Worm (Caenorhabditis elegans) whole organism, young adult: ENCODE results near the gene fem-1.

Experiments
- B0336.3 ChIP-seq: fragments of 200-800 bp; sonication (Bioruptor generic); IDR thresholded peaks from 2 replicates; pipeline ENCODE4 v1.3.6; 2022; ENCODE audit warnings: missing genetic modification characterization, missing compliant biosample characterization
- F10E7.11 ChIP-seq: sonication (generic microtip); optimal IDR thresholded peaks from 2 replicates; lab custom pipeline; 2017; ENCODE audit warnings: mild to moderate bottlenecking, missing genetic modification characterization, moderate library complexity, missing compliant biosample characterization
- F33H1.4 ChIP-seq: fragments of 200-800 bp; sonication (Bioruptor generic); IDR thresholded peaks from 2 replicates; pipeline ENCODE4 v1.3.6; 2022; ENCODE audit warnings: missing genetic modification reagents, missing genetic modification characterization, missing compliant biosample characterization
- F39B2.1 ChIP-seq: fragments of 200-800 bp; sonication (Bioruptor generic); IDR thresholded peaks from 2 replicates; pipeline ENCODE4 v1.3.6; 2022; ENCODE audit warnings: missing genetic modification reagents, missing genetic modification characterization, missing compliant biosample characterization
- F49E8.2 ChIP-seq: sonication (generic microtip); optimal IDR thresholded peaks from 3 replicates; lab custom pipeline; 2017; ENCODE audit warnings: missing genetic modification characterization, mild to moderate bottlenecking, missing compliant biosample characterization, antibody characterized with exemption, moderate library complexity; ENCODE audit not compliant: insufficient read depth
- F52B5.7 ChIP-seq: sonication (generic microtip); optimal IDR thresholded peaks from 2 replicates; lab custom pipeline; 2016; ENCODE audit warnings: mild to moderate bottlenecking, missing genetic modification characterization, missing compliant biosample characterization
- F57A8.1 ChIP-seq: fragments of 200-800 bp; sonication (Bioruptor generic); optimal IDR thresholded peaks from 2 replicates; lab custom pipeline; 2018; ENCODE audit warnings: mild to moderate bottlenecking, missing genetic modification characterization, moderate library complexity, missing compliant biosample characterization
- F57C9.4 ChIP-seq: sonication (generic microtip); optimal IDR thresholded peaks from 2 replicates; lab custom pipeline; 2017; ENCODE audit warnings: mild to moderate bottlenecking, missing genetic modification characterization, missing compliant biosample characterization
- K12H6.12 ChIP-seq: fragments of 200-800 bp; sonication (Bioruptor generic); optimal IDR thresholded peaks from 2 replicates; lab custom pipeline; 2018; ENCODE audit warnings: mild to moderate bottlenecking, missing genetic modification characterization, missing compliant biosample characterization
- Y53F4B.3 ChIP-seq: fragments of 200-800 bp; sonication (Bioruptor generic); IDR thresholded peaks from 2 replicates; pipeline ENCODE4 v1.3.6; 2022; ENCODE audit warnings: missing genetic modification reagents, missing genetic modification characterization, missing compliant biosample characterization
- Y53G8AR.9 ChIP-seq: fragments of 200-800 bp; sonication (Bioruptor generic); conservative IDR thresholded peaks from 2 replicates; pipeline ENCODE4 v1.3.6; 2022; ENCODE audit warnings: missing genetic modification reagents, missing genetic modification characterization, missing compliant biosample characterization
- Y79H2A.3 ChIP-seq: fragments of 200-800 bp; sonication (Bioruptor generic); conservative IDR thresholded peaks from 2 replicates; pipeline ENCODE4 v1.3.6; 2022; ENCODE audit warnings: missing genetic modification reagents, missing genetic modification characterization, missing compliant biosample characterization
- Y95B8A.8 ChIP-seq: fragments of 200-800 bp; sonication (Bioruptor generic); IDR thresholded peaks from 2 replicates; pipeline ENCODE4 v1.3.6; 2022; ENCODE audit warnings: missing genetic modification reagents, missing genetic modification characterization, missing compliant biosample characterization
- ZK185.1 ChIP-seq: sonication (generic microtip); optimal IDR thresholded peaks from 2 replicates; lab custom pipeline; 2016; ENCODE audit warnings: mild to moderate bottlenecking, missing genetic modification characterization, missing compliant biosample characterization; ENCODE audit not compliant: poor library complexity, severe bottlenecking
- akir-1 ChIP-seq: fragments of 200-800 bp; sonication (Bioruptor generic); optimal IDR thresholded peaks from 2 replicates; lab custom pipeline; 2018; ENCODE audit warnings: mild to moderate bottlenecking, missing genetic modification characterization, moderate library complexity, missing compliant biosample characterization
- ama-1 ChIP-seq, 3 experiments: fragments of 150-350 bp in 1 of 3; sonication (generic microtip) in 2 of 3; optimal IDR thresholded peaks; 2 replicates each; lab custom pipeline; 2014 to 2018; ENCODE audit warnings: missing biosample characterization in 2 of 3, missing genetic modification characterization in 2 of 3, missing genetic modification reagents in 2 of 3
- aptf-2 ChIP-seq: fragments of 200-800 bp; sonication (Bioruptor generic); conservative IDR thresholded peaks from 2 replicates; pipeline ENCODE4 v1.3.6; 2022; ENCODE audit warnings: missing genetic modification reagents, missing genetic modification characterization, missing compliant biosample characterization
- attf-3 ChIP-seq: fragments of 200-800 bp; sonication (Bioruptor generic); conservative IDR thresholded peaks from 2 replicates; pipeline ENCODE4 v1.3.6; 2022; ENCODE audit warnings: missing genetic modification reagents, missing genetic modification characterization, missing compliant biosample characterization
- attf-5 ChIP-seq: fragments of 200-800 bp; sonication (Bioruptor generic); optimal IDR thresholded peaks from 2 replicates; lab custom pipeline; 2018; ENCODE audit warnings: mild to moderate bottlenecking, missing genetic modification characterization, missing compliant biosample characterization
- bed-2 ChIP-seq: fragments of 200-800 bp; sonication (Bioruptor generic); IDR thresholded peaks from 2 replicates; pipeline ENCODE4 v1.3.6; 2022; ENCODE audit warnings: missing genetic modification reagents, missing genetic modification characterization, missing compliant biosample characterization
- cebp-2 ChIP-seq: fragments of 200-800 bp; sonication (Bioruptor generic); IDR thresholded peaks from 2 replicates; pipeline ENCODE4 v1.3.6; 2022; ENCODE audit warnings: missing genetic modification characterization, missing compliant biosample characterization
- ceh-27 ChIP-seq: fragments of 200-800 bp; sonication (Bioruptor generic); optimal IDR thresholded peaks from 2 replicates; lab custom pipeline; 2018; ENCODE audit warnings: mild to moderate bottlenecking, missing genetic modification characterization, moderate library complexity, missing compliant biosample characterization
- ceh-79 ChIP-seq: sonication (generic microtip); optimal IDR thresholded peaks from 2 replicates; lab custom pipeline; 2017; ENCODE audit warnings: mild to moderate bottlenecking, missing genetic modification characterization, missing compliant biosample characterization
- chd-7 ChIP-seq: sonication (generic microtip); optimal IDR thresholded peaks from 2 replicates; lab custom pipeline; 2016; ENCODE audit warnings: mild to moderate bottlenecking, missing genetic modification characterization, moderate library complexity, missing compliant biosample characterization
- dox-1 ChIP-seq: fragments of 200-800 bp; sonication (Bioruptor generic); IDR thresholded peaks from 2 replicates; pipeline ENCODE4 v1.3.6; 2022; ENCODE audit warnings: missing genetic modification reagents, missing genetic modification characterization, missing compliant biosample characterization
- egl-18 ChIP-seq: fragments of 200-800 bp; sonication (Bioruptor generic); IDR thresholded peaks from 2 replicates; pipeline ENCODE4 v1.3.6; 2022; ENCODE audit warnings: missing genetic modification reagents, missing genetic modification characterization, missing compliant biosample characterization
- egl-44 ChIP-seq: fragments of 200-800 bp; sonication (Bioruptor generic); IDR thresholded peaks from 2 replicates; pipeline ENCODE4 v1.3.6; 2022; ENCODE audit warnings: missing genetic modification reagents, missing genetic modification characterization, missing compliant biosample characterization
- fkh-3 ChIP-seq: sonication (generic microtip); optimal IDR thresholded peaks from 2 replicates; lab custom pipeline; 2016; ENCODE audit warnings: mild to moderate bottlenecking, missing genetic modification characterization, missing compliant biosample characterization
- him-1 ChIP-seq: sonication (generic microtip); optimal IDR thresholded peaks from 2 replicates; lab custom pipeline; 2016; ENCODE audit warnings: missing genotype, missing genetic modification reagents, missing genetic modification characterization, missing compliant biosample characterization
- hlh-12 ChIP-seq: sonication (generic microtip); optimal IDR thresholded peaks from 2 replicates; lab custom pipeline; 2016; ENCODE audit warnings: missing genetic modification characterization, missing compliant biosample characterization
- hlh-26 ChIP-seq: fragments of 200-800 bp; sonication (Bioruptor generic); conservative IDR thresholded peaks from 2 replicates; pipeline ENCODE4 v1.3.6; 2022; ENCODE audit warnings: missing genetic modification reagents, missing genetic modification characterization, missing compliant biosample characterization
- mcd-1 ChIP-seq: fragments of 200-800 bp; sonication (Bioruptor generic); IDR thresholded peaks from 2 replicates; pipeline ENCODE4 v1.3.6; 2022; ENCODE audit warnings: missing genetic modification reagents, missing genetic modification characterization, missing compliant biosample characterization
- mel-28 ChIP-seq: sonication (generic microtip); optimal IDR thresholded peaks from 2 replicates; lab custom pipeline; 2016; ENCODE audit warnings: borderline replicate concordance, mild to moderate bottlenecking, missing genetic modification characterization, missing compliant biosample characterization
- nfya-1 ChIP-seq: sonication (generic microtip); optimal IDR thresholded peaks from 2 replicates; lab custom pipeline; 2017; ENCODE audit warnings: antibody characterized with exemption, missing compliant biosample characterization, missing genetic modification characterization, borderline replicate concordance; ENCODE audit not compliant: insufficient read depth
- nhr-27 ChIP-seq: fragments of 200-800 bp; sonication (Bioruptor generic); optimal IDR thresholded peaks from 2 replicates; lab custom pipeline; 2018; ENCODE audit warnings: mild to moderate bottlenecking, missing genetic modification characterization, moderate library complexity, missing compliant biosample characterization
- nhr-80 ChIP-seq: sonication (generic microtip); optimal IDR thresholded peaks from 2 replicates; lab custom pipeline; 2016; ENCODE audit warnings: missing genetic modification characterization, missing compliant biosample characterization
- nhr-90 ChIP-seq: sonication (generic microtip); optimal IDR thresholded peaks from 2 replicates; lab custom pipeline; 2016; ENCODE audit warnings: missing genotype, mild to moderate bottlenecking, missing genetic modification characterization, missing compliant biosample characterization
- rcor-1 ChIP-seq: fragments of 200-800 bp; sonication (Bioruptor generic); IDR thresholded peaks from 2 replicates; pipeline ENCODE4 v1.3.6; 2022; ENCODE audit warnings: missing genetic modification reagents, missing genetic modification characterization, missing compliant biosample characterization
- rec-8 ChIP-seq, 2 experiments: sonication (generic microtip); optimal IDR thresholded peaks; 2 replicates each; lab custom pipeline; 2016; ENCODE audit warnings: mild to moderate bottlenecking in 2 of 2, missing genetic modification characterization in 2 of 2, missing genetic modification reagents in 2 of 2, missing genotype in 2 of 2, missing biosample characterization in 1 of 2, missing compliant biosample characterization in 1 of 2, moderate library complexity in 1 of 2
- sdz-38 ChIP-seq: sonication (generic microtip); optimal IDR thresholded peaks from 2 replicates; lab custom pipeline; 2016; ENCODE audit warnings: missing genotype, missing genetic modification characterization, missing compliant biosample characterization
- snpc-3.4 ChIP-seq: sonication (generic microtip); optimal IDR thresholded peaks from 2 replicates; lab custom pipeline; 2017; ENCODE audit warnings: missing genetic modification characterization, mild to moderate bottlenecking, missing compliant biosample characterization, antibody characterized with exemption, moderate library complexity, missing genotype, missing genetic modification reagents
- snpc-4 ChIP-seq, 5 experiments: fragments of 150-350 bp in 1 of 5; sonication (generic microtip) in 4 of 5; optimal IDR thresholded peaks; 2 replicates each; lab custom pipeline; 2014 to 2018; ENCODE audit warnings: missing genetic modification characterization in 5 of 5, missing biosample characterization in 3 of 5, antibody characterized with exemption in 2 of 5, mild to moderate bottlenecking in 2 of 5, missing compliant biosample characterization in 2 of 5, missing genotype in 2 of 5, moderate library complexity in 2 of 5, missing genetic modification reagents in 1 of 5
- tlf-1 ChIP-seq: fragments of 200-800 bp; sonication (Bioruptor generic); optimal IDR thresholded peaks from 2 replicates; lab custom pipeline; 2018; ENCODE audit warnings: mild to moderate bottlenecking, missing genetic modification characterization, missing compliant biosample characterization
- unc-130 ChIP-seq: sonication (generic microtip); optimal IDR thresholded peaks from 2 replicates; lab custom pipeline; 2016; ENCODE audit warnings: missing genetic modification reagents, missing genetic modification characterization, missing compliant biosample characterization
- ztf-22 ChIP-seq: fragments of 200-800 bp; sonication (Bioruptor generic); optimal IDR thresholded peaks from 2 replicates; lab custom pipeline; 2018; ENCODE audit warnings: mild to moderate bottlenecking, missing genetic modification characterization, moderate library complexity, missing compliant biosample characterization
- ztf-28 ChIP-seq: fragments of 200-800 bp; sonication (Bioruptor generic); IDR thresholded peaks from 2 replicates; pipeline ENCODE4 v1.3.6; 2022; ENCODE audit warnings: missing genetic modification reagents, missing genetic modification characterization, missing compliant biosample characterization
- ztf-3 ChIP-seq: fragments of 200-800 bp; sonication (Bioruptor generic); optimal IDR thresholded peaks from 2 replicates; lab custom pipeline; 2018; ENCODE audit warnings: mild to moderate bottlenecking, missing genetic modification characterization, missing compliant biosample characterization

The fem-1 gene

ce11 chrIV:5541285-5541684 lies 3.5 kb upstream of the fem-1 start, which contains the start of gene tebp-2 (continued):
- peak; percentile 82 for TF ChIP-seq B0336.3 (GFP tag; lab: Robert Waterston, UW)
- TF ChIP-seq cebp-2 (GFP tag; lab: Robert Waterston, UW): no peak
- TF ChIP-seq akir-1: no peak
- no peak for TF ChIP-seq ceh-27 (GFP tag; lab: Kevin White, UChicago)
- no peak for TF ChIP-seq ama-1 (optimal IDR thresholded peaks at IDR 0.05; lab: Kevin White, UChicago)
- TF ChIP-seq ama-1 (GFP tag; optimal IDR thresholded peaks at IDR 0.05; lab: Kevin White, UChicago): no peak
- peak; percentile 43 for TF ChIP-seq fkh-3 (tag; lab: Kevin White, UChicago)
- peak; percentile 68 for TF ChIP-seq tlf-1
- no peak for TF ChIP-seq ztf-28 (GFP tag; lab: Robert Waterston, UW)
- TF ChIP-seq snpc-3.4 (tag; lab: Kevin White, UChicago): peak; percentile 90
- no peak for TF ChIP-seq egl-44 (GFP tag; lab: Robert Waterston, UW)
- TF ChIP-seq rcor-1 (GFP tag; lab: Robert Waterston, UW): no peak; the same call in 1 of the 2 replicates
- TF ChIP-seq ZK185.1 (tag; lab: Kevin White, UChicago): no peak
- no peak for TF ChIP-seq nfya-1 (tag; lab: Kevin White, UChicago)
- TF ChIP-seq mcd-1 (GFP tag; lab: Robert Waterston, UW): peak; percentile 62
- peak; percentile 57 for TF ChIP-seq F52B5.7 (tag; lab: Kevin White, UChicago)
- 0 out of 2 replicates have a peak, but pooled peaks have one; percentile 34 for TF ChIP-seq aptf-2 (GFP tag; lab: Robert Waterston, UW)
- no peak for TF ChIP-seq sdz-38
- no peak for TF ChIP-seq nhr-27
- TF ChIP-seq F10E7.11 (tag; lab: Kevin White, UChicago): no peak
- peak; percentile 64 for TF ChIP-seq F33H1.4
- no peak for TF ChIP-seq hlh-26
- 0 out of 2 replicates have a peak, but pooled peaks have one; percentile 41 for TF ChIP-seq attf-3 (GFP tag; lab: Robert Waterston, UW)
- peak; percentile 69 for TF ChIP-seq snpc-4 (GFP tag; optimal IDR thresholded peaks at IDR 0.05; lab: Kevin White, UChicago)
- peak; percentile 65 to 93 (median 88) for TF ChIP-seq snpc-4 (tag; optimal IDR thresholded peaks at IDR 0.05; lab: Kevin White, UChicago)
- TF ChIP-seq unc-130: peak; percentile 30
- TF ChIP-seq egl-18: no peak
- peak; percentile 83 for TF ChIP-seq F57C9.4 (tag; lab: Kevin White, UChicago)
- TF ChIP-seq him-1 (tag; lab: Kevin White, UChicago): peak; percentile 58
- TF ChIP-seq chd-7 (tag; lab: Kevin White, UChicago): no peak
- TF ChIP-seq ztf-22: no peak
- no peak for TF ChIP-seq Y53F4B.3 (GFP tag; lab: Robert Waterston, UW)
- no peak for TF ChIP-seq Y95B8A.8 (GFP tag; lab: Robert Waterston, UW)
- peak; percentile 79 for TF ChIP-seq F49E8.2
- no peak for TF ChIP-seq hlh-12 (tag; lab: Kevin White, UChicago)
- TF ChIP-seq bed-2 (GFP tag; lab: Robert Waterston, UW): no peak
- TF ChIP-seq Y79H2A.3 (GFP tag; lab: Robert Waterston, UW): 0 out of 2 replicates have a peak, but pooled peaks have one; percentile 39
- no peak for TF ChIP-seq F39B2.1 (GFP tag; lab: Robert Waterston, UW)
- TF ChIP-seq K12H6.12 (tag; lab: Kevin White, UChicago): no peak
- TF ChIP-seq F57A8.1 (GFP tag; lab: Kevin White, UChicago): no peak
- TF ChIP-seq Y53G8AR.9 (GFP tag; lab: Robert Waterston, UW): peak; percentile 39; the same call in 1 of the 2 replicates
- no peak for TF ChIP-seq ztf-3 (GFP tag; lab: Kevin White, UChicago)
- TF ChIP-seq nhr-80: no peak
- TF ChIP-seq ceh-79 (tag; lab: Kevin White, UChicago): peak; percentile 31
- TF ChIP-seq nhr-90 (tag; lab: Kevin White, UChicago): no peak
- TF ChIP-seq rec-8 (tag; optimal IDR thresholded peaks at IDR 0.05; lab: Kevin White, UChicago): peak in 1 of 2 experiments; percentile 43
- TF ChIP-seq attf-5: no peak
- TF ChIP-seq mel-28 (tag; lab: Kevin White, UChicago): no peak
- TF ChIP-seq dox-1: peak; percentile 80
